Fruit fly (Drosophila melanogaster) whole organism, embryonic: ENCODE measurements around the gene Wbp2.

Experiments
- CG10147 ChIP-seq: fragments of 200-800 bp; sonication (Bioruptor generic); optimal IDR thresholded peaks from 2 replicates; lab custom pipeline; 2019; ENCODE audit warnings: missing biosample characterization, mild to moderate bottlenecking, missing genetic modification characterization, moderate library complexity
- CG1024 ChIP-seq: fragments of 200-800 bp; sonication (Bioruptor generic); IDR thresholded peaks from 2 replicates; pipeline ENCODE4 v1.3.6; 2022; ENCODE audit warnings: missing biosample characterization, missing genetic modification characterization
- CG10366 ChIP-seq: fragments of 200-800 bp; sonication (Bioruptor generic); IDR thresholded peaks from 2 replicates; pipeline ENCODE4 v1.3.6; 2022; ENCODE audit warnings: missing biosample characterization, missing genetic modification characterization
- CG10462 ChIP-seq: fragments of 200-800 bp; sonication (Bioruptor generic); optimal IDR thresholded peaks from 2 replicates; lab custom pipeline; 2016; ENCODE audit warnings: missing biosample characterization, missing genetic modification characterization
- CG11456 ChIP-seq: fragments of 200-800 bp; sonication (Bioruptor generic); IDR thresholded peaks from 3 replicates; pipeline ENCODE4 v1.3.6; 2022; ENCODE audit warnings: missing biosample characterization, missing genetic modification characterization
- CG14014 ChIP-seq: fragments of 200-800 bp; sonication (Bioruptor generic); IDR thresholded peaks from 2 replicates; pipeline ENCODE4 v1.3.6; 2022; ENCODE audit warnings: missing biosample characterization, missing genetic modification characterization
- CG14710 ChIP-seq: fragments of 200-800 bp; sonication (Bioruptor generic); optimal IDR thresholded peaks from 3 replicates; lab custom pipeline; 2019; ENCODE audit warnings: missing biosample characterization, mild to moderate bottlenecking, missing genetic modification characterization, moderate library complexity
- CG16813 ChIP-seq: fragments of 200-800 bp; sonication (Bioruptor generic); IDR thresholded peaks from 3 replicates; pipeline ENCODE4 v1.3.6; 2022; ENCODE audit warnings: missing biosample characterization, missing genetic modification characterization; ENCODE audit not compliant: partially characterized antibody
- CG17829 ChIP-seq: fragments of 200-800 bp; optimal IDR thresholded peaks from 2 replicates; lab custom pipeline; 2019; ENCODE audit warnings: missing biosample characterization, mild to moderate bottlenecking, missing genetic modification characterization, moderate library complexity
- CG18476 ChIP-seq: fragments of 200-800 bp; sonication (Bioruptor generic); optimal IDR thresholded peaks from 2 replicates; lab custom pipeline; 2016; ENCODE audit warnings: missing biosample characterization, mild to moderate bottlenecking, missing genetic modification characterization
- CG2202 ChIP-seq: fragments of 200-800 bp; sonication (Bioruptor generic); optimal IDR thresholded peaks from 2 replicates; lab custom pipeline; 2018; ENCODE audit warnings: missing biosample characterization, mild to moderate bottlenecking, missing genetic modification characterization
- CG3281 ChIP-seq: fragments of 200-800 bp; sonication (Bioruptor generic); optimal IDR thresholded peaks from 3 replicates; lab custom pipeline; 2017; ENCODE audit warnings: missing biosample characterization, mild to moderate bottlenecking, missing genetic modification characterization
- CG3995 ChIP-seq: fragments of 200-800 bp; sonication (Bioruptor generic); optimal IDR thresholded peaks from 3 replicates; lab custom pipeline; 2016; ENCODE audit warnings: missing biosample characterization, missing genetic modification characterization
- CG42726 ChIP-seq: fragments of 200-800 bp; sonication (Bioruptor generic); IDR thresholded peaks from 2 replicates; pipeline ENCODE4 v1.3.6; 2022; ENCODE audit warnings: missing biosample characterization, missing genetic modification characterization; ENCODE audit not compliant: partially characterized antibody
- CG8924 ChIP-seq: fragments of 200-800 bp; optimal IDR thresholded peaks from 3 replicates; lab custom pipeline; 2019; ENCODE audit warnings: missing biosample characterization, mild to moderate bottlenecking, missing genetic modification characterization, moderate library complexity
- CG8944 ChIP-seq: fragments of 200-800 bp; sonication (Bioruptor generic); optimal IDR thresholded peaks from 3 replicates; lab custom pipeline; 2016; ENCODE audit warnings: missing biosample characterization, missing genetic modification characterization
- CG9609 ChIP-seq: fragments of 200-800 bp; sonication (Bioruptor generic); optimal IDR thresholded peaks from 3 replicates; lab custom pipeline; 2016; ENCODE audit warnings: missing biosample characterization, missing genetic modification characterization
- CG9797 ChIP-seq: fragments of 200-800 bp; sonication (Bioruptor generic); optimal IDR thresholded peaks from 3 replicates; lab custom pipeline; 2018; ENCODE audit warnings: missing biosample characterization, mild to moderate bottlenecking, missing genetic modification characterization
- CTCF ChIP-seq: fragments of 200-800 bp; sonication (Bioruptor generic); optimal IDR thresholded peaks from 2 replicates; lab custom pipeline; 2017; ENCODE audit warnings: missing biosample characterization, mild to moderate bottlenecking, missing genetic modification characterization, moderate library complexity
- Dll ChIP-seq: fragments of 200-800 bp; sonication (Bioruptor generic); IDR thresholded peaks from 4 replicates; pipeline ENCODE4 v1.3.6; 2022; ENCODE audit warnings: missing biosample characterization, missing genetic modification characterization; ENCODE audit not compliant: partially characterized antibody
- Dp ChIP-seq: fragments of 200-800 bp; sonication (Bioruptor generic); optimal IDR thresholded peaks from 2 replicates; lab custom pipeline; 2018; ENCODE audit warnings: missing biosample characterization, mild to moderate bottlenecking, missing genetic modification characterization, moderate library complexity
- Fer1 ChIP-seq: fragments of 200-800 bp; sonication (Bioruptor generic); optimal IDR thresholded peaks from 2 replicates; lab custom pipeline; 2017; ENCODE audit warnings: missing biosample characterization, mild to moderate bottlenecking, missing genetic modification characterization
- HLH4C ChIP-seq: fragments of 200-800 bp; sonication (Bioruptor generic); IDR thresholded peaks from 3 replicates; pipeline ENCODE4 v1.3.6; 2022; ENCODE audit warnings: missing biosample characterization, missing genetic modification characterization; ENCODE audit not compliant: partially characterized antibody
- Hey ChIP-seq: fragments of 200-800 bp; sonication (Bioruptor generic); optimal IDR thresholded peaks from 3 replicates; lab custom pipeline; 2018; ENCODE audit warnings: missing biosample characterization, mild to moderate bottlenecking, missing genetic modification characterization
- Max ChIP-seq: fragments of 200-800 bp; sonication (Bioruptor generic); optimal IDR thresholded peaks from 2 replicates; lab custom pipeline; 2016; ENCODE audit warnings: missing biosample characterization, mild to moderate bottlenecking, missing genetic modification characterization
- Meics ChIP-seq: fragments of 200-800 bp; sonication (Bioruptor generic); optimal IDR thresholded peaks from 2 replicates; lab custom pipeline; 2017; ENCODE audit warnings: missing biosample characterization, mild to moderate bottlenecking, missing genetic modification characterization
- NfI ChIP-seq: fragments of 200-800 bp; sonication (Bioruptor generic); optimal IDR thresholded peaks from 3 replicates; lab custom pipeline; 2018; ENCODE audit warnings: missing biosample characterization, mild to moderate bottlenecking, missing genetic modification characterization, moderate library complexity
- Ssrp ChIP-seq: fragments of 200-800 bp; sonication (Bioruptor generic); optimal IDR thresholded peaks from 2 replicates; lab custom pipeline; 2018; ENCODE audit warnings: missing biosample characterization, mild to moderate bottlenecking, missing genetic modification characterization, moderate library complexity
- ab ChIP-seq: fragments of 200-800 bp; sonication (Bioruptor generic); optimal IDR thresholded peaks from 2 replicates; lab custom pipeline; 2016; ENCODE audit warnings: missing biosample characterization, missing genetic modification characterization
- aop ChIP-seq: fragments of 200-800 bp; sonication (Bioruptor generic); IDR thresholded peaks from 2 replicates; pipeline ENCODE4 v1.3.6; 2022; ENCODE audit warnings: missing biosample characterization, missing genetic modification characterization
- ap ChIP-seq: fragments of 200-800 bp; sonication (Bioruptor generic); IDR thresholded peaks from 2 replicates; pipeline ENCODE4 v1.3.6; 2022; ENCODE audit warnings: missing biosample characterization, missing genetic modification characterization
- bbx ChIP-seq: fragments of 200-800 bp; sonication (Bioruptor generic); IDR thresholded peaks from 2 replicates; pipeline ENCODE4 v1.3.6; 2022; ENCODE audit warnings: missing biosample characterization, missing genetic modification characterization; ENCODE audit not compliant: partially characterized antibody
- bsh ChIP-seq, 2 experiments: fragments of 200-800 bp; sonication (Bioruptor generic); optimal IDR thresholded peaks; 2 replicates each; lab custom pipeline; 2017 to 2018; ENCODE audit warnings: mild to moderate bottlenecking in 2 of 2, missing biosample characterization in 2 of 2, missing genetic modification characterization in 2 of 2, moderate library complexity in 1 of 2
- chif ChIP-seq, 2 experiments: fragments of 200-800 bp; sonication (Bioruptor generic); optimal IDR thresholded peaks; 3 replicates each; lab custom pipeline; 2016; ENCODE audit warnings: missing biosample characterization in 2 of 2, missing genetic modification characterization in 2 of 2
- crol ChIP-seq: fragments of 200-800 bp; sonication (Bioruptor generic); IDR thresholded peaks from 2 replicates; pipeline ENCODE4 v1.3.6; 2022; ENCODE audit warnings: missing biosample characterization, missing genetic modification characterization
- esg ChIP-seq: fragments of 200-800 bp; sonication (Bioruptor generic); conservative IDR thresholded peaks from 2 replicates; pipeline ENCODE4 v1.3.6; 2022; ENCODE audit warnings: missing biosample characterization, missing genetic modification characterization
- ewg ChIP-seq: fragments of 200-800 bp; sonication (Bioruptor generic); optimal IDR thresholded peaks from 3 replicates; lab custom pipeline; 2017; ENCODE audit warnings: mild to moderate bottlenecking, missing biosample characterization, missing genetic modification reagents, missing genetic modification characterization
- exex ChIP-seq: fragments of 200-800 bp; sonication (Bioruptor generic); optimal IDR thresholded peaks from 4 replicates; lab custom pipeline; 2018; ENCODE audit warnings: missing biosample characterization, mild to moderate bottlenecking, missing genetic modification characterization, moderate library complexity
- ham ChIP-seq: fragments of 200-800 bp; sonication (Bioruptor generic); IDR thresholded peaks from 2 replicates; pipeline ENCODE4 v1.3.6; 2022; ENCODE audit warnings: missing biosample characterization, missing genetic modification characterization
- ind ChIP-seq: fragments of 200-800 bp; sonication (Bioruptor generic); optimal IDR thresholded peaks from 3 replicates; lab custom pipeline; 2016; ENCODE audit warnings: missing biosample characterization, missing genetic modification characterization
- inv ChIP-seq: fragments of 200-800 bp; sonication (Bioruptor generic); IDR thresholded peaks from 2 replicates; pipeline ENCODE4 v1.3.6; 2022; ENCODE audit warnings: missing biosample characterization, missing genetic modification characterization; ENCODE audit not compliant: partially characterized antibody
- ken ChIP-seq: fragments of 200-800 bp; sonication (Bioruptor generic); IDR thresholded peaks from 3 replicates; pipeline ENCODE4 v1.3.6; 2022; ENCODE audit warnings: missing biosample characterization, missing genetic modification characterization
- knrl ChIP-seq: fragments of 200-800 bp; sonication (Bioruptor generic); IDR thresholded peaks from 3 replicates; pipeline ENCODE4 v1.3.6; 2022; ENCODE audit warnings: missing biosample characterization, missing genetic modification characterization; ENCODE audit not compliant: partially characterized antibody
- pan ChIP-seq, 4 experiments: fragments of >200 bp in 3 of 4; fragments of 200-800 bp in 1 of 4; sonication (Bioruptor generic) in 1 of 4; optimal IDR thresholded peaks in 3 of 4; IDR thresholded peaks in 1 of 4; 2 replicates each; pipeline versions ENCODE4 v1.3.6 to Lab custom; 2017 to 2022; ENCODE audit warnings: missing biosample characterization in 2 of 4, missing genetic modification characterization in 2 of 4, mixed read lengths in 1 of 4
- row ChIP-seq: fragments of 200-800 bp; sonication (Bioruptor generic); IDR thresholded peaks from 3 replicates; pipeline ENCODE4 v1.3.6; 2022; ENCODE audit warnings: missing biosample characterization, missing genetic modification characterization
- salm ChIP-seq: fragments of 200-800 bp; sonication (Bioruptor generic); optimal IDR thresholded peaks from 2 replicates; lab custom pipeline; 2018; ENCODE audit warnings: missing biosample characterization, mild to moderate bottlenecking, missing genetic modification characterization
- sisA ChIP-seq: fragments of 200-800 bp; sonication (Bioruptor generic); IDR thresholded peaks from 2 replicates; pipeline ENCODE4 v1.3.6; 2022; ENCODE audit warnings: missing biosample characterization, missing genetic modification characterization
- stwl ChIP-seq: fragments of 200-800 bp; sonication (Bioruptor generic); optimal IDR thresholded peaks from 3 replicates; lab custom pipeline; 2018; ENCODE audit warnings: missing biosample characterization, mild to moderate bottlenecking, missing genetic modification characterization, moderate library complexity
- wor ChIP-seq: fragments of 200-800 bp; sonication (Bioruptor generic); IDR thresholded peaks from 2 replicates; pipeline ENCODE4 v1.3.6; 2022; ENCODE audit warnings: missing biosample characterization, missing genetic modification characterization
- zfh1 ChIP-seq: fragments of 200-800 bp; sonication (Bioruptor generic); IDR thresholded peaks from 3 replicates; pipeline ENCODE4 v1.3.6; 2022; ENCODE audit warnings: missing biosample characterization, missing genetic modification characterization

Wbp2 gene

DNA sequence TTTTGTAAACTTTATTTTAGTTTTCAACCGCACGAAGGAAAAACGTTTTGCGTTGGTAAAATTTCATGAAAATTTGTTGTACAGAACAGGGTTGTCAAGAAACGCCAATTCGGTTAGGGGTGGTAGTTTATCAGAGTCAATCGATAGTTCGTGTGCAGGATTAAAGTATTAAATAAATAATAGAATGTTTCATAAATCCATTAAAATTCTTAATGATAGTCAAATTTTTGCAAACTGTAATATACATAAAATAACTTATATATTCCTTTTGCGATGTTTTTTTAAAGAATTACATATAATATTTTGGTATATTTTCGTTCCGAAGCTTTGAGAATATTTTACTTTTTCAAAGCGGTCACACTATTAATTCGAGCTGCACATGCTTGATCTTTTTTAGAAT, 36.1 kb upstream of the Wbp2 start, which contains the start of the genes Sf3a2 and CG42588 (continued):
- TF ChIP-seq stwl (tag; lab: Kevin White, UChicago) = peak; percentile 61
- no peak for TF ChIP-seq NfI
- TF ChIP-seq Dll (GFP tag; lab: Robert Waterston, UW) = peak; percentile 93
- no peak for TF ChIP-seq ewg
- TF ChIP-seq CG17829 (tag; lab: Kevin White, UChicago) = peak; percentile 83
- no peak for TF ChIP-seq CG10462 (GFP tag; lab: Kevin White, UChicago)
- peak; percentile 92 for TF ChIP-seq row (GFP tag; lab: Robert Waterston, UW)
- TF ChIP-seq sisA (GFP tag; lab: Robert Waterston, UW) = peak; percentile 63
- no peak for TF ChIP-seq salm (tag; lab: Kevin White, UChicago)
- TF ChIP-seq CG3995 = peak; percentile 32
- TF ChIP-seq CG1024 (GFP tag; lab: Robert Waterston, UW) = peak; percentile 34; the same call in 1 of the 2 replicates
- peak; percentile 78 for TF ChIP-seq CG8924 (tag; lab: Kevin White, UChicago)
- no peak for TF ChIP-seq CTCF (GFP tag; lab: Kevin White, UChicago)
- TF ChIP-seq CG14014 (GFP tag; lab: Robert Waterston, UW) = peak; percentile 56
- peak; percentile 23 for TF ChIP-seq Fer1 (GFP tag; lab: Kevin White, UChicago)
- peak; percentile 73 for TF ChIP-seq Max (GFP tag; lab: Kevin White, UChicago)
- no peak; the same call in 1 of the 2 replicates for TF ChIP-seq CG10366 (GFP tag; lab: Robert Waterston, UW)
- TF ChIP-seq CG3281 (GFP tag; lab: Kevin White, UChicago) = no peak
- TF ChIP-seq aop = no peak
- TF ChIP-seq ap (GFP tag; lab: Robert Waterston, UW) = peak; percentile 30; the same call in 1 of the 2 replicates
- peak; percentile 70 for TF ChIP-seq CG9797 (GFP tag; lab: Kevin White, UChicago)
- TF ChIP-seq CG16813 = peak; percentile 83
- peak; percentile 63; the same call in 1 of the 3 replicates for TF ChIP-seq ken (GFP tag; lab: Robert Waterston, UW)
- TF ChIP-seq Ssrp (tag; lab: Kevin White, UChicago) = peak; percentile 54
- no peak for TF ChIP-seq Hey
- TF ChIP-seq knrl = peak; percentile 86
- no peak for TF ChIP-seq crol (GFP tag; lab: Robert Waterston, UW)
- TF ChIP-seq ind (GFP tag; lab: Kevin White, UChicago) = peak; percentile 74
- peak; percentile 31 for TF ChIP-seq esg (GFP tag; lab: Robert Waterston, UW)
- TF ChIP-seq HLH4C = peak; percentile 67
- TF ChIP-seq ham (GFP tag; lab: Robert Waterston, UW) = no peak
- peak in 1 of 2 experiments; percentile 64 for TF ChIP-seq bsh (GFP tag; optimal IDR thresholded peaks at IDR 0.05; lab: Kevin White, UChicago)
- peak in 1 of 2 experiments; percentile 9 for TF ChIP-seq chif (GFP tag; optimal IDR thresholded peaks at IDR 0.05; lab: Kevin White, UChicago)
- TF ChIP-seq CG14710 = peak; percentile 86
- TF ChIP-seq Meics (GFP tag; lab: Kevin White, UChicago) = peak; percentile 49
- TF ChIP-seq CG11456 (GFP tag; lab: Robert Waterston, UW) = peak; percentile 89
- TF ChIP-seq exex = no peak
- TF ChIP-seq CG42726 (GFP tag; lab: Robert Waterston, UW) = peak; percentile 39; the same call in 1 of the 2 replicates
- TF ChIP-seq pan (optimal IDR thresholded peaks at IDR 0.05; lab: Kevin White, UChicago) = no peak
- TF ChIP-seq pan (GFP tag; optimal IDR thresholded peaks at IDR 0.05 in 1 of 2, IDR thresholded peaks at IDR 0.05 in 1 of 2) = peak in 1 of 2 experiments; percentile 78
- TF ChIP-seq bbx (GFP tag; lab: Robert Waterston, UW) = peak; percentile 74
- TF ChIP-seq Dp (GFP tag; lab: Kevin White, UChicago) = peak; percentile 22
- TF ChIP-seq ab (GFP tag; lab: Kevin White, UChicago) = no peak
- TF ChIP-seq CG2202 (tag; lab: Kevin White, UChicago) = peak; percentile 2
- peak; percentile 70 for TF ChIP-seq zfh1 (GFP tag; lab: Robert Waterston, UW)
- TF ChIP-seq CG8944 = peak; percentile 18
- peak; percentile 10 for TF ChIP-seq CG9609
- TF ChIP-seq CG10147 (GFP tag; lab: Kevin White, UChicago) = no peak
- no peak for TF ChIP-seq wor (GFP tag; lab: Robert Waterston, UW)
- TF ChIP-seq CG18476 (GFP tag; lab: Kevin White, UChicago) = peak; percentile 39
- peak; percentile 80 for TF ChIP-seq inv
